Worm (Caenorhabditis elegans) whole organism, late embryonic: ENCODE measurements around the gene F07E5.12.

Source experiments
- ceh-2 ChIP-seq: sonication (generic microtip); optimal IDR thresholded peaks from 2 replicates; lab custom pipeline; 2016; ENCODE audit warnings: missing genotype, missing genetic modification characterization, missing compliant biosample characterization
- ceh-48 ChIP-seq: sonication (generic microtip); optimal IDR thresholded peaks from 2 replicates; lab custom pipeline; 2016; ENCODE audit warnings: missing genetic modification characterization, inconsistent platforms, missing compliant biosample characterization
- ceh-6 ChIP-seq: fragments of 200-800 bp; sonication (Bioruptor generic); optimal IDR thresholded peaks from 2 replicates; lab custom pipeline; 2018; ENCODE audit warnings: mild to moderate bottlenecking, missing genetic modification characterization, missing compliant biosample characterization
- ceh-9 ChIP-seq: sonication (generic microtip); optimal IDR thresholded peaks from 2 replicates; lab custom pipeline; 2016; ENCODE audit warnings: mild to moderate bottlenecking, missing genetic modification characterization, inconsistent platforms, missing compliant biosample characterization
- elt-2 ChIP-seq: sonication (generic microtip); optimal IDR thresholded peaks from 2 replicates; lab custom pipeline; 2016; ENCODE audit warnings: missing genetic modification reagents, missing genetic modification characterization, missing compliant biosample characterization
- gmeb-2 ChIP-seq: sonication (generic microtip); optimal IDR thresholded peaks from 2 replicates; lab custom pipeline; 2016; ENCODE audit warnings: missing genetic modification characterization, inconsistent platforms, missing compliant biosample characterization
- hlh-15 ChIP-seq: sonication (generic microtip); optimal IDR thresholded peaks from 2 replicates; lab custom pipeline; 2016; ENCODE audit warnings: missing genetic modification characterization, missing compliant biosample characterization
- nhr-11 ChIP-seq: fragments of 150-350 bp; optimal IDR thresholded peaks from 2 replicates; lab custom pipeline; 2014; ENCODE audit warnings: missing biosample characterization, missing genetic modification characterization
- nhr-232 ChIP-seq: sonication (generic microtip); optimal IDR thresholded peaks from 2 replicates; lab custom pipeline; 2016; ENCODE audit warnings: missing genetic modification characterization, missing compliant biosample characterization
- pax-1 ChIP-seq: fragments of 150-350 bp; optimal IDR thresholded peaks from 2 replicates; lab custom pipeline; 2014; ENCODE audit warnings: missing biosample characterization, missing genetic modification characterization
- pha-4 ChIP-seq: fragments of 150-350 bp; optimal IDR thresholded peaks from 2 replicates; lab custom pipeline; 2018; ENCODE audit warnings: missing biosample characterization, missing genetic modification reagents, missing genetic modification characterization
- pros-1 ChIP-seq: fragments of 150-350 bp; optimal IDR thresholded peaks from 2 replicates; lab custom pipeline; 2014; ENCODE audit warnings: missing biosample characterization, missing genetic modification reagents, missing genetic modification characterization
- ttx-3 ChIP-seq: sonication (generic microtip); optimal IDR thresholded peaks from 2 replicates; lab custom pipeline; 2016; ENCODE audit warnings: missing genetic modification reagents, missing genetic modification characterization, missing compliant biosample characterization

- no peak for TF ChIP-seq pros-1 (tag; lab: Kevin White, UChicago)
- no peak for TF ChIP-seq pha-4
- TF ChIP-seq ceh-6 (GFP tag; lab: Kevin White, UChicago): no peak
- no peak for TF ChIP-seq ceh-48 (tag; lab: Kevin White, UChicago)
- TF ChIP-seq ttx-3 (tag; lab: Kevin White, UChicago): no peak
- no peak for TF ChIP-seq gmeb-2
- TF ChIP-seq nhr-232 (tag; lab: Kevin White, UChicago): no peak
- no peak for TF ChIP-seq ceh-2 (tag; lab: Kevin White, UChicago)
- no peak for TF ChIP-seq nhr-11 (tag; lab: Kevin White, UChicago)
- no peak for TF ChIP-seq ceh-9
- TF ChIP-seq elt-2: no peak
- no peak for TF ChIP-seq pax-1 (tag; lab: Kevin White, UChicago)
- no peak for TF ChIP-seq hlh-15 (tag; lab: Kevin White, UChicago)
Measured at ce11 chrII:2081257-2081656, 13.5 kb downstream of the F07E5.12 start, which contains the start of gene T16A1.4.
